Fruit fly (Drosophila melanogaster) whole organism, wandering third instar larva: ENCODE results near the gene mtg.

Experiments used
- Abd-B ChIP-seq: fragments of >200 bp; optimal IDR thresholded peaks from 2 replicates; lab custom pipeline; 2017; ENCODE audit warnings: missing biosample characterization, missing genetic modification characterization
- CG32264 ChIP-seq: fragments of 200-800 bp; sonication (Bioruptor generic); optimal IDR thresholded peaks from 2 replicates; lab custom pipeline; 2016; ENCODE audit warnings: missing biosample characterization, missing genetic modification characterization
- CG9705 ChIP-seq: fragments of 200-800 bp; sonication (Bioruptor generic); optimal IDR thresholded peaks from 2 replicates; lab custom pipeline; 2018; ENCODE audit warnings: missing biosample characterization, mild to moderate bottlenecking, missing genetic modification characterization
- CrebA ChIP-seq: fragments of 200-800 bp; sonication (Bioruptor generic); optimal IDR thresholded peaks from 2 replicates; lab custom pipeline; 2016; ENCODE audit warnings: missing biosample characterization, mild to moderate bottlenecking, missing genetic modification characterization, borderline replicate concordance
- Dfd ChIP-seq: fragments of >200 bp; optimal IDR thresholded peaks from 2 replicates; lab custom pipeline; 2017; ENCODE audit warnings: missing biosample characterization, missing genetic modification characterization
- Dif ChIP-seq: fragments of 200-275, 200-300 bp; sonication (Bioruptor generic); optimal IDR thresholded peaks from 2 replicates; lab custom pipeline; 2018; ENCODE audit warnings: missing biosample characterization, missing genetic modification characterization; ENCODE audit not compliant: partially characterized antibody
- HLH106 ChIP-seq: fragments of 200-800 bp; optimal IDR thresholded peaks from 3 replicates; lab custom pipeline; 2019; ENCODE audit warnings: missing biosample characterization, mild to moderate bottlenecking, missing genetic modification characterization, moderate library complexity
- Hnf4 ChIP-seq: fragments of 200-800 bp; sonication (Bioruptor generic); optimal IDR thresholded peaks from 2 replicates; lab custom pipeline; 2016; ENCODE audit warnings: missing biosample characterization, mild to moderate bottlenecking, missing genetic modification characterization
- Hr78 ChIP-seq: fragments of >200 bp; optimal IDR thresholded peaks from 2 replicates; lab custom pipeline; 2017; ENCODE audit warnings: missing biosample characterization, missing genetic modification characterization
- Hr83 ChIP-seq: fragments of 200-300 bp; sonication (Bioruptor generic); optimal IDR thresholded peaks from 2 replicates; lab custom pipeline; 2016; ENCODE audit warnings: missing biosample characterization, mild to moderate bottlenecking, missing genetic modification characterization, moderate library complexity; ENCODE audit not compliant: poor library complexity, severe bottlenecking
- Myc ChIP-seq: fragments of >200 bp; optimal IDR thresholded peaks from 2 replicates; lab custom pipeline; 2017
- OdsH ChIP-seq: fragments of 200-800 bp; sonication (Bioruptor generic); optimal IDR thresholded peaks from 2 replicates; lab custom pipeline; 2016; ENCODE audit warnings: missing biosample characterization, mild to moderate bottlenecking, missing genetic modification characterization
- Rel ChIP-seq, 2 experiments: fragments of 200-800 bp; sonication (Bioruptor generic) in 1 of 2; optimal IDR thresholded peaks; 2 replicates in 1 of 2; 3 replicates in 1 of 2; lab custom pipeline; 2016 to 2019; ENCODE audit warnings: mild to moderate bottlenecking in 2 of 2, missing biosample characterization in 2 of 2, missing genetic modification characterization in 2 of 2, moderate library complexity in 1 of 2
- Sp1 ChIP-seq: fragments of 200-800 bp; sonication (Bioruptor generic); optimal IDR thresholded peaks from 3 replicates; lab custom pipeline; 2019; ENCODE audit warnings: missing biosample characterization, mild to moderate bottlenecking, missing genetic modification characterization, moderate library complexity
- Vsx2 ChIP-seq: fragments of 200-300, 225-300 bp; sonication (Bioruptor generic); optimal IDR thresholded peaks from 2 replicates; lab custom pipeline; 2018; ENCODE audit warnings: missing biosample characterization, missing genetic modification characterization; ENCODE audit not compliant: partially characterized antibody
- br ChIP-seq: fragments of 200-800 bp; sonication (Bioruptor generic); optimal IDR thresholded peaks from 2 replicates; lab custom pipeline; 2016; ENCODE audit warnings: missing biosample characterization, missing genetic modification characterization
- dl ChIP-seq, 2 experiments: fragments of 175-275, 200-275 bp in 1 of 2; fragments of 200-275 bp in 1 of 2; sonication (Bioruptor generic); optimal IDR thresholded peaks; lab custom pipeline; 2018; ENCODE audit warnings: mild to moderate bottlenecking in 2 of 2, missing biosample characterization in 2 of 2, missing genetic modification characterization in 2 of 2, moderate library complexity in 2 of 2; ENCODE audit not compliant: partially characterized antibody in 2 of 2, insufficient read depth in 1 of 2
- dmrt93B ChIP-seq: fragments of 200-800 bp; sonication (Bioruptor generic); optimal IDR thresholded peaks from 2 replicates; lab custom pipeline; 2018; ENCODE audit warnings: missing biosample characterization, mild to moderate bottlenecking, missing genetic modification characterization
- dsf ChIP-seq: sonication (Bioruptor generic); optimal IDR thresholded peaks from 2 replicates; lab custom pipeline; 2016; ENCODE audit warnings: missing biosample characterization, missing genetic modification characterization, borderline replicate concordance
- ey ChIP-seq: fragments of 200-800 bp; sonication (Bioruptor generic); optimal IDR thresholded peaks from 2 replicates; lab custom pipeline; 2016; ENCODE audit warnings: missing biosample characterization, missing genetic modification characterization
- foxo ChIP-seq, 2 experiments: fragments of 200-800 bp; sonication (Bioruptor generic); optimal IDR thresholded peaks; 2 replicates in 1 of 2; 3 replicates in 1 of 2; lab custom pipeline; 2016 to 2017; ENCODE audit warnings: missing biosample characterization in 2 of 2, missing genetic modification characterization in 2 of 2
- fru ChIP-seq: fragments of 200-800 bp; sonication (Bioruptor generic); optimal IDR thresholded peaks from 3 replicates; lab custom pipeline; 2016; ENCODE audit warnings: missing biosample characterization, mild to moderate bottlenecking, missing genetic modification characterization
- h ChIP-seq: fragments of 200-800 bp; sonication (Bioruptor generic); optimal IDR thresholded peaks from 3 replicates; lab custom pipeline; 2016; ENCODE audit warnings: missing biosample characterization, mild to moderate bottlenecking, missing genetic modification characterization
- jim ChIP-seq: fragments of 175-275, 200-325 bp; sonication (Bioruptor generic); optimal IDR thresholded peaks from 2 replicates; lab custom pipeline; 2016; ENCODE audit warnings: missing biosample characterization, mild to moderate bottlenecking, missing genetic modification characterization
- pan ChIP-seq: fragments of >200 bp; optimal IDR thresholded peaks from 2 replicates; lab custom pipeline; 2017
- psq ChIP-seq: fragments of 200-800 bp; sonication (Bioruptor generic); optimal IDR thresholded peaks from 3 replicates; lab custom pipeline; 2017; ENCODE audit warnings: missing biosample characterization, mild to moderate bottlenecking, missing genetic modification characterization, moderate library complexity
- rgr ChIP-seq: fragments of 200-800 bp; sonication (Bioruptor generic); optimal IDR thresholded peaks from 3 replicates; lab custom pipeline; 2016; ENCODE audit warnings: missing biosample characterization, mild to moderate bottlenecking, missing genetic modification characterization
- sage ChIP-seq: fragments of 200-800 bp; sonication (Bioruptor generic); optimal IDR thresholded peaks from 2 replicates; lab custom pipeline; 2016; ENCODE audit warnings: missing biosample characterization, mild to moderate bottlenecking, missing genetic modification characterization
- sv ChIP-seq: fragments of 200-800 bp; sonication (Bioruptor generic); optimal IDR thresholded peaks from 3 replicates; lab custom pipeline; 2016; ENCODE audit warnings: missing biosample characterization, missing genetic modification characterization
- usp ChIP-seq: fragments of >200 bp; optimal IDR thresholded peaks from 2 replicates; lab custom pipeline; 2017; ENCODE audit warnings: missing biosample characterization, missing genetic modification characterization

The mtg gene

DNA sequence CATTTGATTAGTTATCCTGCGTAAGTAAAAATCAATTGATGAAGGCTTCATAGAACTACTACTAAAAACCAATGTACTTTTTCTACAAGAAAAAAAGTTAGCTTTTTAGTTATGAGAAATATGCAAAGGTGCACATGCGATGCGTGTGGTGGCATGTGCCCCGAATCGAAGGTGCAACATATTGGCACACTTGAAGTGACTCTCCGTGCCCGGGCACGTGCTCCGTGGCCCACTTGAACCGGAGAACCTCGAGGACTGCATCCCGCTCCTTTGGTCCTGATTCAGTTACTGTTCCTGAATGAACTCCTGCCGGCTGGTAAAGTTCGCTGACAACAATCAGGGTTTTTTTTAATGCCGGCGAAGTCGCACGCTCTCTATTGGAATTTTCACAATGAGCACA lies 44.3 kb upstream of the mtg start:
- TF ChIP-seq Dfd (no peak), br (GFP tag; lab: Kevin White, UChicago) (no peak), usp (no peak), dl (GFP tag; optimal IDR thresholded peaks at IDR 0.05; lab: Kevin White, UChicago; ENCODE audit: insufficient read depth in 1 of 2, partially characterized antibody in 2 of 2) (no peak), psq (GFP tag; lab: Kevin White, UChicago) (no peak), Dif (GFP tag; lab: Kevin White, UChicago) (no peak), dsf (GFP tag; lab: Kevin White, UChicago) (no peak), jim (GFP tag; lab: Kevin White, UChicago) (no peak), dmrt93B (GFP tag; lab: Kevin White, UChicago) (no peak), sage (GFP tag; lab: Kevin White, UChicago) (no peak), Vsx2 (GFP tag; lab: Kevin White, UChicago) (no peak), Hr78 (GFP tag; lab: Kevin White, UChicago) (no peak), sv (GFP tag; lab: Kevin White, UChicago) (no peak), pan (no peak), CG9705 (GFP tag; lab: Kevin White, UChicago) (no peak), Sp1 (GFP tag; lab: Kevin White, UChicago) (no peak)
- TF ChIP-seq, all 38 proteins: peak for 0

DNA sequence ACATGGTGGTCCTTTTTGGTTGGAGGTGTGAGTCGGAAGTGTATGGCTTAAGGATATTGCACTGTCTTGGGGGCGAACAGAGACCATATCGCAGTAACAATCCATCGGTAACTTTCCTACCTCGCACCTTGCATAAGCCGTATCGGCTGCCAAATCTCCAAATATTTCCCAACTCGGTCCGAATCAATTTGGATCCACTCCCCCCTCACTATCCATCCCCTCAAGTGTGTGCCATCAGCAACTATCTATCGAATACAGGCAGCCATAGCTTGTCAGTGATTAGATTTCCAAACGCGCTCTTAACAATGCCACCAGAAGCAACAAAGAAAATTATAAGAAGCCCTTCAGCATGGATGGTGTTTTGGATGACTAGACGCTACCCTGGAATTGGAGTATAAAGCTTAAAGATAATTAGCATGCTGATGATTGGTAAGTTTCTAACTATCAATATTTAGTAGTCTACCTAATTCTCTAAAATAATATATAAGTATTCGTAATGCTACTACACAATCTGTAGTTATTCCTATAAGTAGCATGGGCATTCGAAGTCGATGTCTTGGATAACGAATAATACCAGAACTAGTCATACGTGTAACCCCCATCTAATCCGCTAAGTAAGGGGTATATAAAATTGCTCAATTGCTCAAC lies 43.5 kb upstream of the mtg start:
- TF ChIP-seq ey (GFP tag; lab: Kevin White, UChicago) = peak; percentile 59
- peak; percentile 27 for TF ChIP-seq Hnf4
- TF ChIP-seq fru (GFP tag; lab: Kevin White, UChicago) = peak; percentile 60
- no peak for TF ChIP-seq Myc (lab: Kevin White, UChicago)
- TF ChIP-seq h (GFP tag; lab: Kevin White, UChicago) = peak; percentile 71
- peak; percentile 52 for TF ChIP-seq rgr (GFP tag; lab: Kevin White, UChicago)
- TF ChIP-seq HLH106 (tag; lab: Kevin White, UChicago) = peak; percentile 41
- no peak for TF ChIP-seq Dif (GFP tag; lab: Kevin White, UChicago)
- peak; percentile 49 for TF ChIP-seq psq (GFP tag; lab: Kevin White, UChicago)
- TF ChIP-seq foxo (GFP tag; optimal IDR thresholded peaks at IDR 0.05; lab: Kevin White, UChicago) = peak in 1 of 2 experiments; percentile 52
- no peak for TF ChIP-seq sv (GFP tag; lab: Kevin White, UChicago)
- TF ChIP-seq Sp1 (GFP tag; lab: Kevin White, UChicago) = peak; percentile 31
- peak; percentile 18 for TF ChIP-seq br (GFP tag; lab: Kevin White, UChicago)
- no peak for TF ChIP-seq sage (GFP tag; lab: Kevin White, UChicago)
- no peak for TF ChIP-seq CG32264 (GFP tag; lab: Kevin White, UChicago)
- peak; percentile 70 for TF ChIP-seq OdsH (GFP tag; lab: Kevin White, UChicago)

DNA sequence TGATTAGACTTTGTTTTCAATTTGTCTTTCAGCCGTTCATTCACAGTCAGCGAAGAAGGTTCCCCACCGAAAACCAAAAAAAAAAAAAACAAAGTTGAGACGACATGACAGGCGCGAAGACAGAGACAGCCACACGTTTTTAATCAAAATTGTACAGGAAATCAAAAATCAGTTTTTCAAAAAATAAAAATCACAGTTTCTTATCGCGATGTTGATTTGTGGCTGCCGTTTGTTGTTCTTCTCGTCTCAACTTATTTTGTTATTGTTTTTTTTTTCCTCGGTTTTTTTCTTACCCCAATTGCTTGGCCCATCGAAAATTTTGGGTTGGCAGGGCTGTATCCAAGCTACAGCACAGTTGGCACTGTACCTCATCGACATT lies 43.0 kb upstream of the mtg start:
- no peak for TF ChIP-seq ey (GFP tag; lab: Kevin White, UChicago)
- TF ChIP-seq Myc (lab: Kevin White, UChicago) = no peak
- TF ChIP-seq usp = no peak
- TF ChIP-seq Vsx2 (GFP tag; lab: Kevin White, UChicago) = no peak
- no peak for TF ChIP-seq CG32264 (GFP tag; lab: Kevin White, UChicago)
- no peak for TF ChIP-seq Abd-B (GFP tag; lab: Kevin White, UChicago)
- no peak for TF ChIP-seq dl (GFP tag; optimal IDR thresholded peaks at IDR 0.05; lab: Kevin White, UChicago; ENCODE audit: insufficient read depth in 1 of 2, partially characterized antibody in 2 of 2)
- TF ChIP-seq pan = no peak
- no peak for TF ChIP-seq CrebA (GFP tag; lab: Kevin White, UChicago)
- TF ChIP-seq Hr83 (GFP tag; lab: Kevin White, UChicago) = no peak
- no peak for TF ChIP-seq Hnf4
- TF ChIP-seq HLH106 (tag; lab: Kevin White, UChicago) = no peak
- no peak for TF ChIP-seq OdsH (GFP tag; lab: Kevin White, UChicago)
- TF ChIP-seq foxo (GFP tag; optimal IDR thresholded peaks at IDR 0.05; lab: Kevin White, UChicago) = no peak
- TF ChIP-seq jim (GFP tag; lab: Kevin White, UChicago) = no peak
- TF ChIP-seq, all 38 proteins: peak for 0

DNA sequence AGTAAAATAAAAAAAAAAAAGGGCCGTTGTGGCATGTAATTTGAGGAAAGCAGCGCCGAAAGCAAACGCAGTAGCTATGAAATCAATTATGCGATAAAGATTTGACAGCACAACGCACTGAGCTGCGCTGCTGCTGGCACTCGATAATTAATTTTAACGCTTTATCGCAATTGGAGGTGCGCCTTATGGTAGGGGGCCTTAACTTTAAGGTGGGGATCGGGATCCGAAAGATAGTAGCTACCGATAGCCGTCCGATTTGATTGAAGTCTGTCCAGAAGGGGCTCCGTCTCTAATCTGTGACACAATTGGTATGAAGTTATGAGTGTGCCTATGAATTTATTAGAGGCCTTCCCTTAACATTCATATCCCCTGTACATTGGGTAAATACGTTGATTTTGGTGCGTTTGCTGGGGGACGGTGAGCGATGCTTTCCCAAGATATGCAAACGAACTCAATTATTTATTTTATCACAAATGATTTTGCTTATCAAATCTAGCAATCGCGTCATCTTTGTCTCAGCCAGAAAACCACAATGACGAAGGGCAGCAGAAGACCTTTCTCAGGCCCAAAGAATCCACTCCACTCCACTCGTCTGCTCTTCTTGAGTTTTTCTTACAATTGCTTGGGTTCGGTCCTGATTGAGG lies 41.8 kb upstream of the mtg start:
- TF ChIP-seq psq (GFP tag; lab: Kevin White, UChicago) = no peak
- no peak for TF ChIP-seq Hr83 (GFP tag; lab: Kevin White, UChicago)
- no peak for TF ChIP-seq Rel (GFP tag; optimal IDR thresholded peaks at IDR 0.05; lab: Kevin White, UChicago)
- peak; percentile 36 for TF ChIP-seq Rel (tag; optimal IDR thresholded peaks at IDR 0.05; lab: Kevin White, UChicago)
- TF ChIP-seq h (GFP tag; lab: Kevin White, UChicago) = peak; percentile 56
- peak; percentile 21 for TF ChIP-seq br (GFP tag; lab: Kevin White, UChicago)
